Worm (Caenorhabditis elegans) whole organism, mixed stage, embryonic: ENCODE data around the gene srz-11.

ENCODE experiments used
- blmp-1 ChIP-seq: fragments of 150-350 bp; optimal IDR thresholded peaks from 2 replicates; lab custom pipeline; 2014; ENCODE audit warnings: missing biosample characterization, missing genetic modification characterization
- elt-1 ChIP-seq: sonication (generic microtip); optimal IDR thresholded peaks from 2 replicates; lab custom pipeline; 2017; ENCODE audit warnings: missing genetic modification characterization, mild to moderate bottlenecking, missing compliant biosample characterization, antibody characterized with exemption, moderate library complexity, borderline replicate concordance; ENCODE audit not compliant: insufficient read depth
- lin-13 ChIP-seq: fragments of 150-350 bp; optimal IDR thresholded peaks from 2 replicates; lab custom pipeline; 2014; ENCODE audit warnings: missing biosample characterization, missing genetic modification characterization
- mab-5 ChIP-seq: fragments of 150-350 bp; optimal IDR thresholded peaks from 2 replicates; lab custom pipeline; 2014; ENCODE audit warnings: missing biosample characterization, missing genetic modification characterization
- mep-1 ChIP-seq: fragments of 150-350 bp; optimal IDR thresholded peaks from 2 replicates; lab custom pipeline; 2017; ENCODE audit warnings: missing biosample characterization, missing genetic modification reagents, missing genetic modification characterization, inconsistent platforms
- nhr-12 ChIP-seq: fragments of 150-350 bp; optimal IDR thresholded peaks from 2 replicates; lab custom pipeline; 2014; ENCODE audit warnings: missing biosample characterization, missing genetic modification characterization
- nhr-28 ChIP-seq: fragments of 150-350 bp; optimal IDR thresholded peaks from 2 replicates; lab custom pipeline; 2014; ENCODE audit warnings: missing biosample characterization, missing genetic modification characterization
- nhr-76 ChIP-seq: sonication (generic microtip); optimal IDR thresholded peaks from 2 replicates; lab custom pipeline; 2017; ENCODE audit warnings: missing biosample characterization, missing genetic modification characterization
- snpc-4 ChIP-seq: fragments of 150-350 bp; optimal IDR thresholded peaks from 2 replicates; lab custom pipeline; 2014; ENCODE audit warnings: missing biosample characterization, missing genetic modification characterization
- unc-62 ChIP-seq: fragments of 150-350 bp; optimal IDR thresholded peaks from 2 replicates; lab custom pipeline; 2014; ENCODE audit warnings: missing biosample characterization, missing genetic modification reagents, missing genetic modification characterization
- ztf-11 ChIP-seq: fragments of 150-350 bp; optimal IDR thresholded peaks from 2 replicates; lab custom pipeline; 2014; ENCODE audit warnings: missing biosample characterization, missing genetic modification characterization

ce11 chrV:15127413-15127812, 35.5 kb upstream of the srz-11 start, which contains the start of gene srj-27:
- TF ChIP-seq elt-1 (tag; lab: Kevin White, UChicago) = no peak
- no peak for TF ChIP-seq unc-62 (GFP tag; lab: Kevin White, UChicago)
- no peak for TF ChIP-seq snpc-4 (tag; lab: Kevin White, UChicago)
- TF ChIP-seq ztf-11 = no peak
- TF ChIP-seq nhr-76 = no peak
- TF ChIP-seq mab-5 (tag; lab: Kevin White, UChicago) = no peak
- no peak for TF ChIP-seq nhr-28 (tag; lab: Kevin White, UChicago)
- no peak for TF ChIP-seq nhr-12 (tag; lab: Kevin White, UChicago)
- TF ChIP-seq mep-1 (tag; lab: Kevin White, UChicago) = no peak
- TF ChIP-seq blmp-1 = no peak
- no peak for TF ChIP-seq lin-13 (tag; lab: Kevin White, UChicago)
